Worm (Caenorhabditis elegans): ENCODE results near the gene oac-14.

- TF ChIP-seq W03F9.2 (tag; optimal IDR thresholded peaks at IDR 0.05) (peak; percentile 18), him-1 (tag; optimal IDR thresholded peaks at IDR 0.05) (no peak)
Observed at ce11 chrX:10148235-10148872, 6.5 kb upstream of the oac-14 start.
